Fruit fly (Drosophila melanogaster): ENCODE results near the gene Yp2.
A peak's percentile ranks its signal among the peaks of the same experiment; 100 is the strongest.

Gene Yp2

dm6 chrX:10067528-10067927 is 15.1 kb upstream of the Yp2 start (continued):
- TF ChIP-seq Oli (tag; optimal IDR thresholded peaks at IDR 0.05) (peak; percentile 58), Drgx (GFP tag; IDR thresholded peaks at IDR 0.05) (peak; percentile 57), sob (GFP tag; IDR thresholded peaks at IDR 0.05) (peak; percentile 28; the same call in 1 of the 2 replicates), abd-A (tag; optimal IDR thresholded peaks at IDR 0.05) (peak; percentile 6), tgo (GFP tag; IDR thresholded peaks at IDR 0.05) (peak; percentile 23; the same call in 1 of the 3 replicates), Mes4 (GFP tag; optimal IDR thresholded peaks at IDR 0.05) (no peak), CG14710 (tag; optimal IDR thresholded peaks at IDR 0.05) (peak; percentile 18), CG7357 (GFP tag; IDR thresholded peaks at IDR 0.05) (0 out of 3 replicates have a peak, but pooled peaks have one; percentile 13), crc (GFP tag; optimal IDR thresholded peaks at IDR 0.05) (no peak), Jarid2 (GFP tag; optimal IDR thresholded peaks at IDR 0.05) (no peak), NFAT (GFP tag; IDR thresholded peaks at IDR 0.05) (no peak), sens (GFP tag) (peak; percentile 89), Rx (GFP tag; IDR thresholded peaks at IDR 0.05) (peak; percentile 25; the same call in 1 of the 2 replicates), toy (GFP tag; IDR thresholded peaks at IDR 0.05) (no peak), Chrac-16 (GFP tag; optimal IDR thresholded peaks at IDR 0.05) (peak; percentile 19), eyg (GFP tag; optimal IDR thresholded peaks at IDR 0.05) (no peak), hth (optimal IDR thresholded peaks at IDR 0.05) (no peak), CkIIα-i1 (GFP tag; IDR thresholded peaks at IDR 0.05) (no peak), da (GFP tag; optimal IDR thresholded peaks at IDR 0.05) (no peak), CG4424 (GFP tag; optimal IDR thresholded peaks at IDR 0.05) (peak; percentile 47), B-H1 (GFP tag; IDR thresholded peaks at IDR 0.05) (no peak), CG15696 (tag; optimal IDR thresholded peaks at IDR 0.05) (peak; percentile 15), CG14014 (GFP tag; IDR thresholded peaks at IDR 0.05) (0 out of 2 replicates have a peak, but pooled peaks have one; percentile 26), her (GFP tag; optimal IDR thresholded peaks at IDR 0.05) (peak; percentile 7), Hmx (GFP tag; optimal IDR thresholded peaks at IDR 0.05) (no peak), CG18764 (GFP tag; optimal IDR thresholded peaks at IDR 0.05) (peak; percentile 11), gsb (GFP tag; IDR thresholded peaks at IDR 0.05) (no peak), hbn (GFP tag; IDR thresholded peaks at IDR 0.05; ENCODE audit: partially characterized antibody) (no peak), ttk (GFP tag; IDR thresholded peaks at IDR 0.05) (peak; percentile 44; the same call in 1 of the 2 replicates), scrt (GFP tag; optimal IDR thresholded peaks at IDR 0.05) (no peak), HLH54F (GFP tag; optimal IDR thresholded peaks at IDR 0.05) (peak; percentile 15), CG9215 (GFP tag; IDR thresholded peaks at IDR 0.05) (0 out of 2 replicates have a peak, but pooled peaks have one; percentile 10), tll (GFP tag; optimal IDR thresholded peaks at IDR 0.05) (no peak), CG33213 (GFP tag; optimal IDR thresholded peaks at IDR 0.05) (no peak), Sox102F (GFP tag; optimal IDR thresholded peaks at IDR 0.05) (peak; percentile 65), MTF-1 (GFP tag; optimal IDR thresholded peaks at IDR 0.05; ENCODE audit: borderline replicate concordance) (no peak), ken (GFP tag; IDR thresholded peaks at IDR 0.05) (peak; percentile 63; the same call in 2 of the 3 replicates), Xbp1 (GFP tag; optimal IDR thresholded peaks at IDR 0.05) (peak; percentile 57), Trl (optimal IDR thresholded peaks at IDR 0.05) (no peak), Trl (GFP tag; optimal IDR thresholded peaks at IDR 0.05) (peak; percentile 28), pum (GFP tag; optimal IDR thresholded peaks at IDR 0.05) (peak; percentile 19), CG1603 (tag; optimal IDR thresholded peaks at IDR 0.05) (peak; percentile 75), ERR (GFP tag; optimal IDR thresholded peaks at IDR 0.05) (no peak), CG10366 (GFP tag; IDR thresholded peaks at IDR 0.05) (peak; percentile 19; the same call in 1 of the 2 replicates), CG10979 (tag; optimal IDR thresholded peaks at IDR 0.05) (peak; percentile 46), Ets65A (GFP tag) (peak; percentile 93), nerfin-2 (GFP tag; IDR thresholded peaks at IDR 0.05; ENCODE audit: partially characterized antibody) (no peak), Six4 (GFP tag; optimal IDR thresholded peaks at IDR 0.05) (peak; percentile 36), CG14860 (GFP tag; IDR thresholded peaks at IDR 0.05; ENCODE audit: partially characterized antibody) (no peak), NC2β (GFP tag; optimal IDR thresholded peaks at IDR 0.05) (no peak), Sin3A (optimal IDR thresholded peaks at IDR 0.05) (no peak), nmo (GFP tag; optimal IDR thresholded peaks at IDR 0.05) (peak; percentile 33)
